ENCODE assay signal across 3 fruit fly cellular contexts in the genomic region with DNA sequence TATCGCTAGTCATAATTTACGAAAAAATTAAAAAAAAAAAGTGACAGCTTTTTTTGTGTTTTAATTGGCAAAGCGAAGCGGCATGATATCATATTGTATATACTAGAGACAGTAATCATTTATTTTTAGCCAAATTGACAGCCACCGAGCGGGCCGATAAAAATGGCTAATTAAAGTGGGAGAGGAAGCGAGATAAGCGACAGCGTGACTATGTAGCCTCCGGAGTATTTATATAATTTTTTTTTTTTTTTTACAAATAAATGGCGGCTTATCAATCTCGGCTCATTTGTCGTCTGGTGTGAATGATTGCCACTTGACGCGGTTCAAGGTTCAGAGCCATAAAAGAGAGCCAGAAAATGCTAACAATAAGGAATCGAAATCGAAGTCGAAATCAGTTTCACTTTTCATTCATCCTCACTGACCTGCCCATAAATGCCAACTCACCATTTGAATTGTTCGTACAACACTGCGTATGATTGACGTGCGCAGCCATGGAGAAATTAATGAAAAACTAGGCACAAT.
A peak's percentile ranks its signal among the peaks of the same experiment; 100 is the strongest.
TF ChIP-seq lines count a peak whose summit lies in the region.

No protein-coding gene starts in this region.

- no peak for TF ChIP-seq CTCF in whole organism, embryonic (GFP tag; optimal IDR thresholded peaks at IDR 0.05; lab: Kevin White, UChicago)

TF ChIP-seq in whole organism, embryonic, 481 proteins besides CTCF, POLR2A, EP300 and RAD21:
- TF ChIP-seq CG2875 (GFP tag; optimal IDR thresholded peaks at IDR 0.05; lab: Kevin White, UChicago) = no peak
- TF ChIP-seq Blimp-1 (GFP tag; optimal IDR thresholded peaks at IDR 0.05; lab: Kevin White, UChicago) = peak; percentile 33
- peak in 1 of 2 experiments; percentile 7 for TF ChIP-seq Pdp1 (GFP tag; optimal IDR thresholded peaks at IDR 0.05; lab: Kevin White, UChicago)
- peak; percentile 65 for TF ChIP-seq exex (tag; optimal IDR thresholded peaks at IDR 0.05; lab: Kevin White, UChicago)
- TF ChIP-seq eve (GFP tag; optimal IDR thresholded peaks at IDR 0.05; lab: Kevin White, UChicago) = peak in 1 of 2 experiments; percentile 5

TF ChIP-seq in whole organism, prepupa, 60 proteins besides CTCF, POLR2A, EP300 and RAD21:
- no peak for TF ChIP-seq CG3032 (tag; optimal IDR thresholded peaks at IDR 0.05; lab: Kevin White, UChicago)
- no peak for TF ChIP-seq dsx (GFP tag; optimal IDR thresholded peaks at IDR 0.05; lab: Kevin White, UChicago; ENCODE audit: poor library complexity, severe bottlenecking)
- TF ChIP-seq CG11762 (GFP tag; optimal IDR thresholded peaks at IDR 0.05; lab: Kevin White, UChicago; ENCODE audit: insufficient read depth) = no peak
- TF ChIP-seq vri (GFP tag; optimal IDR thresholded peaks at IDR 0.05; lab: Kevin White, UChicago) = peak; percentile 22
- peak; percentile 67 for TF ChIP-seq Eip78C (GFP tag; lab: Kevin White, UChicago)
- peak; percentile 94 for TF ChIP-seq svp (GFP tag; lab: Kevin White, UChicago)
- TF ChIP-seq CG8319 (GFP tag; optimal IDR thresholded peaks at IDR 0.05; lab: Kevin White, UChicago) = no peak

TF ChIP-seq in whole organism, wandering third instar larva, 38 proteins besides CTCF, POLR2A, EP300 and RAD21:
- peak; percentile 23 for TF ChIP-seq tai (GFP tag; optimal IDR thresholded peaks at IDR 0.05; lab: Kevin White, UChicago)
- peak; percentile 62 for TF ChIP-seq Vsx2 (GFP tag; optimal IDR thresholded peaks at IDR 0.05; lab: Kevin White, UChicago; ENCODE audit: partially characterized antibody)
- TF ChIP-seq dl (GFP tag; optimal IDR thresholded peaks at IDR 0.05; lab: Kevin White, UChicago; ENCODE audit: insufficient read depth in 1 of 2, partially characterized antibody in 2 of 2) = no peak
- no peak for TF ChIP-seq lola (GFP tag; optimal IDR thresholded peaks at IDR 0.05; lab: Kevin White, UChicago)
TF ChIP-seq in whole organism, wandering third instar larva: peak in this region for 2.

Comparison
In these comparisons a context has a peak if more than half of its experiments do, and no peak if none do; other contexts are left out.
1. Of the 7 proteins assayed by ChIP-seq in both whole organism, embryonic and whole organism, prepupa: peak only in whole organism, embryonic: Blimp-1; only in whole organism, prepupa: none; in both: none; in neither: 6.